Worm (Caenorhabditis elegans) whole organism, late embryonic: ENCODE measurements around the gene kin-34.

ENCODE experiments used
- C08G9.2 ChIP-seq: sonication (generic microtip); optimal IDR thresholded peaks from 2 replicates; lab custom pipeline; 2016; ENCODE audit warnings: mild to moderate bottlenecking, missing genetic modification characterization, moderate library complexity, missing compliant biosample characterization
- T23F11.4 ChIP-seq: fragments of 200-800 bp; sonication (Bioruptor generic); optimal IDR thresholded peaks from 2 replicates; lab custom pipeline; 2018; ENCODE audit warnings: mild to moderate bottlenecking, missing genetic modification characterization, missing compliant biosample characterization
- ama-1 ChIP-seq: fragments of 150-350 bp; optimal IDR thresholded peaks from 2 replicates; lab custom pipeline; 2014
- ceh-18 ChIP-seq: sonication (generic microtip); optimal IDR thresholded peaks from 2 replicates; lab custom pipeline; 2016; ENCODE audit warnings: missing genetic modification characterization, missing compliant biosample characterization
- ceh-24 ChIP-seq: sonication (generic microtip); optimal IDR thresholded peaks from 2 replicates; lab custom pipeline; 2016; ENCODE audit warnings: mild to moderate bottlenecking, missing genetic modification characterization, missing compliant biosample characterization
- ceh-34 ChIP-seq: sonication (generic microtip); optimal IDR thresholded peaks from 2 replicates; lab custom pipeline; 2016; ENCODE audit warnings: mild to moderate bottlenecking, missing genetic modification characterization, missing compliant biosample characterization
- ceh-48 ChIP-seq: sonication (generic microtip); optimal IDR thresholded peaks from 2 replicates; lab custom pipeline; 2016; ENCODE audit warnings: missing genetic modification characterization, inconsistent platforms, missing compliant biosample characterization
- ceh-6 ChIP-seq: fragments of 200-800 bp; sonication (Bioruptor generic); optimal IDR thresholded peaks from 2 replicates; lab custom pipeline; 2018; ENCODE audit warnings: mild to moderate bottlenecking, missing genetic modification characterization, missing compliant biosample characterization
- ceh-9 ChIP-seq: sonication (generic microtip); optimal IDR thresholded peaks from 2 replicates; lab custom pipeline; 2016; ENCODE audit warnings: mild to moderate bottlenecking, missing genetic modification characterization, inconsistent platforms, missing compliant biosample characterization
- dmd-4 ChIP-seq: sonication (generic microtip); optimal IDR thresholded peaks from 2 replicates; lab custom pipeline; 2016; ENCODE audit warnings: borderline replicate concordance, missing genetic modification characterization, missing compliant biosample characterization
- elt-2 ChIP-seq: sonication (generic microtip); optimal IDR thresholded peaks from 2 replicates; lab custom pipeline; 2016; ENCODE audit warnings: missing genetic modification reagents, missing genetic modification characterization, missing compliant biosample characterization
- elt-4 ChIP-seq: sonication (generic microtip); optimal IDR thresholded peaks from 2 replicates; lab custom pipeline; 2016; ENCODE audit warnings: missing genetic modification characterization, missing compliant biosample characterization
- lin-11 ChIP-seq: fragments of 200-800 bp; sonication (Bioruptor generic); optimal IDR thresholded peaks from 2 replicates; lab custom pipeline; 2018; ENCODE audit warnings: mild to moderate bottlenecking, missing genetic modification characterization, missing compliant biosample characterization
- madf-2 ChIP-seq: sonication (generic microtip); optimal IDR thresholded peaks from 2 replicates; lab custom pipeline; 2017; ENCODE audit warnings: missing genetic modification characterization, missing compliant biosample characterization
- nfya-1 ChIP-seq: sonication (generic microtip); optimal IDR thresholded peaks from 2 replicates; lab custom pipeline; 2017; ENCODE audit warnings: missing genetic modification characterization, mild to moderate bottlenecking, missing compliant biosample characterization, antibody characterized with exemption, moderate library complexity
- nhr-11 ChIP-seq: fragments of 150-350 bp; optimal IDR thresholded peaks from 2 replicates; lab custom pipeline; 2014; ENCODE audit warnings: missing biosample characterization, missing genetic modification characterization
- pag-3 ChIP-seq: sonication (generic microtip); optimal IDR thresholded peaks from 2 replicates; lab custom pipeline; 2016; ENCODE audit warnings: missing compliant biosample characterization, missing genetic modification characterization, borderline replicate concordance
- pax-1 ChIP-seq: fragments of 150-350 bp; optimal IDR thresholded peaks from 2 replicates; lab custom pipeline; 2014; ENCODE audit warnings: missing biosample characterization, missing genetic modification characterization
- pqm-1 ChIP-seq: sonication (generic microtip); optimal IDR thresholded peaks from 2 replicates; lab custom pipeline; 2016; ENCODE audit warnings: missing genetic modification characterization, missing compliant biosample characterization
- ref-2 ChIP-seq: sonication (generic microtip); optimal IDR thresholded peaks from 2 replicates; lab custom pipeline; 2016; ENCODE audit warnings: missing genetic modification characterization, missing compliant biosample characterization
- sdc-2 ChIP-seq: sonication (generic microtip); optimal IDR thresholded peaks from 2 replicates; lab custom pipeline; 2016; ENCODE audit warnings: missing genotype, missing genetic modification characterization, missing compliant biosample characterization
- syd-9 ChIP-seq: sonication (generic microtip); optimal IDR thresholded peaks from 2 replicates; lab custom pipeline; 2016; ENCODE audit warnings: mild to moderate bottlenecking, missing genetic modification characterization, moderate library complexity, missing compliant biosample characterization
- unc-86 ChIP-seq: sonication (generic microtip); optimal IDR thresholded peaks from 2 replicates; lab custom pipeline; 2016; ENCODE audit warnings: missing genetic modification characterization, missing compliant biosample characterization

kin-34 gene

DNA sequence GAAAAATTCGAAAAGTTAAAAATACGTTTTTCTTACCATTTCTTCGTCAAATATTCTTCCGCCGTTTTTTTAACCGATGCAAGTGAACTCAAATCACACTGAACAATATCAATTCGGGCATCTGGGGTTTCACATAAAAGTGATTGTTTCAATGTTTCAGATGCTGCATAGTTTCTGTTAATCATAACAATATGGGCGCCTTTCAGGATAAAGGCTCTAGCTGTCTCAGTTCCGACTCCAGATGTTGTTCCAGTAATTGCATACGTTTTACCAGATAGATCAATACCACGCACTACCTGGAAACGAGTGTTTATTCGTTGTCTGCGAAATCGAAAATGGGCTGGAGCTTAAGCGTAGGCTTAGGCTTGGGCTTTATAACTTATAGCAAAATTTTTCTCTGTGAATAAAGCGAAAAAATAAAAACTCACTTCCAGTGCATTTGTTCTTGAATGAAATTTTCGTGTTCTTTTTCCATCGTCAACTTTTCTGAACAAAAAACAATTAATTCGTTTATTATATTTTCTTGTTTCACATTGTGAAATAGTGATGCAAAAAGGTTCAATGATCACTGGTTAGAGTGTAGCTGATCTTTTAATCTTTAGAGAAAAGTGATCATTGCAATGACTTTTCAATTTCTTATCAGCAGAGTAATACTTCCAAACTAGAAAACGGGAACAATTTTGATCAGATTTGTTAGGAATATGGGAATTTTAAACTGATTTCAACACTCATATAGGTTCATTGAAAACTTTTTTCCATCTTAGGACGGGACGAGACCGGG is 34.4 kb downstream of the kin-34 start:
- no peak for TF ChIP-seq pqm-1 (tag; lab: Kevin White, UChicago)
- no peak for TF ChIP-seq pax-1 (tag; lab: Kevin White, UChicago)
- no peak for TF ChIP-seq pag-3 (tag; lab: Kevin White, UChicago)

DNA sequence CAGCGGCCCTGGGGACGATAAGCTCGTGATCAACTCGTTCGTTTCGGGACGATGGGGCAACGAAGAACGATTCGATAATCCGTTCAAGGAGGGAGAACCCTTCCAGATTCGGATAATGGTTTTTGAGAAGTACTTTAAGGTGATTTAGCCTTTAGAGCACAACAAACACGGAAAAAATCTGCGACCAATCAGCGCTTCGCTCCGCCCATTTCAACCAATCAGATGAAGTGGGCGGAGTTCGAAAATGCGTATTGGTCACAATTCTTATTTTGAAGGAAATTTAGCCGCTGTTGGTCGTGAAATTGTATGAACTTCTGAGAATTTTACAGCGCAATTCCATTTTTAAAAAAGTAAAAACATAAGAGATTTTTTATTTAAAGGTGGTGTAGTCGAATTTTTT is 39.2 kb downstream of the kin-34 start:
- peak; percentile 86 for TF ChIP-seq nfya-1
- no peak for TF ChIP-seq nhr-11 (tag; lab: Kevin White, UChicago)

DNA sequence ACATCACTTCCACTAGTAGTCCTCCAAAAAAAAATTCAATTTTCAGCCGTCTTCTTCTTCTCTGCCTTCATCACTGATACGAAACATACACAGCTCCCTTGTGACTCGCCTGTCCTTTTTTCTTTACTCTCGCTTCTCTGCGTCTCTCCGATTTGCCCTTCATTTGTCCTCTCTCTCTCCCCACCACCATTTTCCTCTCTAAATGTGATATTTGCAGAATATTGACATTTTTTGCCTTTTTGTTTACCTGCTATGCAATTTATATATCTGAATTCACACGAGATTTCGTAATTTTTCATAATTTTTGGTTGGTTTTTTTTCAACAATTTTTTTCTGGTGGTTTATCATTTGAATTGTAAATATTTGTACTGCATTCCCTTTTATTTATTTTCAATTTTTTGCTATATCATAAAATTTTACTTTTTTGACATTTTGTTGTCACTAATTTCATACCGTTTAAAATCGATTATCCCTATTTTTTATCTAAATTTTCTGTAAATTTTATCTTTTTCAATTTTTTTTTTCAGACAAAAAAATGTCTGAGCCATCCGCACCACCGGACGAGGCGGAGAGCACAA is 42.1 kb downstream of the kin-34 start, which contains the start of gene lec-12:
Gene lec-12, plus strand, starts transcription at position 528 of the 578 bp plus-strand sequence.
- no peak for TF ChIP-seq ceh-34 (tag; lab: Kevin White, UChicago)
- no peak for TF ChIP-seq elt-2 (tag; lab: Kevin White, UChicago)
- no peak for TF ChIP-seq dmd-4 (tag; lab: Kevin White, UChicago)
- no peak for TF ChIP-seq ref-2 (tag; lab: Kevin White, UChicago)
- no peak for TF ChIP-seq ama-1 (lab: Kevin White, UChicago)
- TF ChIP-seq, all 69 proteins: peak for 0

DNA sequence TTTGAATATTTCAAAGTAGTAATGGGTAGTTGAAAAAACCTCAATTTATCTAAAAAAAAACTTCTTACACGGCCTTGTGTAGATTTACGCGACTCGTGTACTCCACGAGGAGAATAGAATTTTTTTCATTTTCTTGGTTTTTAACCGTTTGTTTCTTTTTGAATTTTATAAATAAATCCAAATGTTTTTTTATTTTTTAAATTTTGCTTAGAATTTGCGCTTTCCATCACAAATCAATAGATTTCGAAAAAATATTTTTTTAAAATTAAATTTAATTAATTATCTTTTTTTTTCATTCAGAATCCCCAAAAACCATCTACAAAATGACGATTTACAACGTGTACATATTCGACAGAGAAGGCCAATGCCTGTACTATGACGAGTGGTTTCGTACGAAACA is 44.7 kb downstream of the kin-34 start, which contains the start of gene trpp-1:
Gene trpp-1, plus strand, starts transcription at position 301 of the 400 bp plus-strand sequence.
- no peak for TF ChIP-seq sdc-2
- no peak for TF ChIP-seq C08G9.2 (tag; lab: Kevin White, UChicago)
- TF ChIP-seq ceh-9 (tag; lab: Kevin White, UChicago) = no peak
- no peak for TF ChIP-seq ceh-6 (GFP tag; lab: Kevin White, UChicago)
- TF ChIP-seq madf-2 (tag; lab: Kevin White, UChicago) = no peak
- no peak for TF ChIP-seq dmd-4 (tag; lab: Kevin White, UChicago)
- TF ChIP-seq T23F11.4 = no peak
- no peak for TF ChIP-seq unc-86 (tag; lab: Kevin White, UChicago)
- TF ChIP-seq ceh-48 (tag; lab: Kevin White, UChicago) = no peak
- TF ChIP-seq lin-11 (tag; lab: Kevin White, UChicago) = no peak
- TF ChIP-seq pax-1 (tag; lab: Kevin White, UChicago) = no peak
- TF ChIP-seq ceh-18 (tag; lab: Kevin White, UChicago) = no peak
- no peak for TF ChIP-seq ceh-24 (tag; lab: Kevin White, UChicago)
- TF ChIP-seq syd-9 (tag; lab: Kevin White, UChicago) = no peak

DNA sequence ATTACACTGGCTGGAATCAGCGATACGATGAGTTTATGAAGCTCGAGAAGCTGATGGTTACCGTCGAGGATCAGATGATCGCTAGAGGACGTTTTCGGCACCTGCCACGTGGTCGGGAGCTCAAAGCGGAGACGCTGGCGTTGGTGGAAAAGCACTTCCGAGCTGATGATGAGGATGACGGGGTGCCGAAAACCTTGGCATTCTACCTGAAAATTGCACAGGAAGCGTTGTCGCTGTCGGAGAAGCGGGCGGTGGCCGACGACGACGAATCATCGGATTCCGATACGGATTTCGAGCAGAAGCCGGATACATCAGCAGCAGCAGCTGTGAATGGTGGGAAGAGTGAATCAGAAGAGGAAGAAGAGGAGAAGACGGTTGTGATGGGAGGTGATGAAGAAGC is 51.2 kb downstream of the kin-34 start:
- TF ChIP-seq dmd-4 (tag; lab: Kevin White, UChicago) (no peak), elt-4 (peak; percentile 77)
